Worm (Caenorhabditis elegans): ENCODE data around the gene oac-53.

Gene oac-53

DNA sequence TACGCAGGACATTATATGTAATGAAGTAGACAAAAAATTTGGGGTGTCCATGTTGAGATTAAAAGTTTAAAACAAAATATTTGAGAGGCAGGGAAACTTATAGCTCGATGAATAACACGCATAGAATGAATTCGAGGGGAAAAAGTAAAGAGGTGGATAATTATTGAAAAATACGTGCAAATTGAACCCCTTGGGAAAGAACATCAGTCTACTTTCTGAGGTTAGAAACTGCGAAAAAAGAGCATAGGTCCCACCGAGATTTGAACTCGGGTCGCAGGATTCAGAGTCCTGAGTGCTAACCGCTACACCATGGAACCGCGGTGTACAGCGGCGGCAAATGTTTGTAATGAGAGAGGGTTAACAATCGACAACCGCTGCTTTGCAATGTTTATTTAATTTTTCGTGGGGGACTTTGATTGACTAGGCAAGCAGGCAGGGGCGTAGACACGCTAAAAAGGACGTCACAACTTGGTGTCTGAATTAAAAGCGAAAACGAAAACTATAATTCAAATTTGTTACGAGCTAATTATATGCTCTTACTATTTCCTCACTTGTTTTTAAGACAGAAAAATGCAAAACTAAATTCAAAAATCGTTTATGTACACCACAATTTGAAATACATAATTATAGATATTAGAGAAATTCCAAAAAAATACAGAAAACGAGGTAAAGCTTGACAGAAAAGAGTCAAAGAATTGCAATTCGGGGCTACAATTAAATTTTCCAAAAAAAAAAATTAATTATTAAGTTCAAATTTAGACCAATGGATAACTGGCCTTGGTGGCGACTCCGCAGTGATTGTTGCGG, 35.6 kb downstream of the oac-53 start, which contains the start of gene srh-269 (continued):
- peak; percentile 85 for TF ChIP-seq die-1 (tag; optimal IDR thresholded peaks at IDR 0.05)
- peak; percentile 20 for TF ChIP-seq lsl-1 (GFP tag; optimal IDR thresholded peaks at IDR 0.05)
- no peak for TF ChIP-seq sptf-2 (GFP tag; optimal IDR thresholded peaks at IDR 0.05)
- no peak for TF ChIP-seq ceh-40 (GFP tag; IDR thresholded peaks at IDR 0.05)
- TF ChIP-seq F37B4.10 (GFP tag; IDR thresholded peaks at IDR 0.05), result 0 out of 2 replicates have a peak, but pooled peaks have one; percentile 22
- TF ChIP-seq rpc-1 (optimal IDR thresholded peaks at IDR 0.05), result peak; percentile 82
- TF ChIP-seq rpc-1 (tag; optimal IDR thresholded peaks at IDR 0.05), result peak; percentile 97
- TF ChIP-seq atf-7 (tag; optimal IDR thresholded peaks at IDR 0.05), result peak; percentile 90
- TF ChIP-seq hlh-26 (GFP tag; conservative IDR thresholded peaks at IDR 0.05), result no peak
- peak; percentile 46; the same call in 1 of the 2 replicates for TF ChIP-seq zfh-2 (GFP tag; conservative IDR thresholded peaks at IDR 0.05)
- TF ChIP-seq xnd-1 (tag; optimal IDR thresholded peaks at IDR 0.05), result no peak
- TF ChIP-seq snpc-3.4 (tag; optimal IDR thresholded peaks at IDR 0.05), result peak; percentile 72
- TF ChIP-seq unc-130 (GFP tag; optimal IDR thresholded peaks at IDR 0.05), result peak; percentile 68
- peak; percentile 98 for TF ChIP-seq Y56A3A.18 (GFP tag; IDR thresholded peaks at IDR 0.05)
- TF ChIP-seq B0336.3 (GFP tag; IDR thresholded peaks at IDR 0.05), result peak; percentile 92
- peak; percentile 87 for TF ChIP-seq ekl-4 (GFP tag; IDR thresholded peaks at IDR 0.05)
- TF ChIP-seq snpc-4 (GFP tag; optimal IDR thresholded peaks at IDR 0.05), result peak; percentile 51
- peak; percentile 30 to 86 (median 58) for TF ChIP-seq snpc-4 (tag; optimal IDR thresholded peaks at IDR 0.05)
- TF ChIP-seq nfyb-1 (GFP tag; IDR thresholded peaks at IDR 0.05), result peak; percentile 95
- peak; percentile 6 for TF ChIP-seq dpff-1 (tag; optimal IDR thresholded peaks at IDR 0.05)
- TF ChIP-seq B0019.2 (GFP tag; conservative IDR thresholded peaks at IDR 0.05), result no peak
- no peak for TF ChIP-seq nfya-2 (GFP tag; IDR thresholded peaks at IDR 0.05)
- TF ChIP-seq pbrm-1 (GFP tag; IDR thresholded peaks at IDR 0.05), result peak; percentile 86
- TF ChIP-seq efl-1 (GFP tag; optimal IDR thresholded peaks at IDR 0.05), result no peak
- peak; percentile 10 for TF ChIP-seq mes-4 (tag; optimal IDR thresholded peaks at IDR 0.05)
- TF ChIP-seq F55B11.4 (tag; optimal IDR thresholded peaks at IDR 0.05; ENCODE audit: borderline replicate concordance, insufficient read depth), result no peak
- no peak for TF ChIP-seq sdz-38 (tag; optimal IDR thresholded peaks at IDR 0.05)
- TF ChIP-seq lin-40 (tag; optimal IDR thresholded peaks at IDR 0.05), result no peak
- TF ChIP-seq hsf-1 (GFP tag; IDR thresholded peaks at IDR 0.05), result peak; percentile 61; the same call in 1 of the 2 replicates
- TF ChIP-seq F10E7.11 (tag; optimal IDR thresholded peaks at IDR 0.05), result peak; percentile 85
- TF ChIP-seq ccch-3 (GFP tag; optimal IDR thresholded peaks at IDR 0.05), result no peak
- TF ChIP-seq egl-18 (GFP tag; IDR thresholded peaks at IDR 0.05), result no peak
- peak; percentile 89 for TF ChIP-seq attf-6 (GFP tag; IDR thresholded peaks at IDR 0.05)
- peak; percentile 57 to 68 for TF ChIP-seq let-607 (tag; optimal IDR thresholded peaks at IDR 0.05)
- TF ChIP-seq Y79H2A.3 (GFP tag; conservative IDR thresholded peaks at IDR 0.05), result no peak
- TF ChIP-seq F22D6.2 (tag; optimal IDR thresholded peaks at IDR 0.05), result peak; percentile 29

ce11 chrV:16589488-16589887, 38.3 kb downstream of the oac-53 start:
- no peak for TF ChIP-seq snpc-4 (GFP tag; optimal IDR thresholded peaks at IDR 0.05)
- TF ChIP-seq snpc-4 (tag; optimal IDR thresholded peaks at IDR 0.05), result peak in 2 of 4 experiments; percentile 31 to 58
- no peak for TF ChIP-seq fkh-3 (tag; optimal IDR thresholded peaks at IDR 0.05)

Data from whole organism, young adult.